Fruit fly (Drosophila melanogaster) whole organism, embryonic: Measurements from ENCODE around the gene Vha68-3.

Source experiments
- Atf-2 ChIP-seq: fragments of 200-800 bp; sonication (Bioruptor generic); optimal IDR thresholded peaks from 2 replicates; lab custom pipeline; 2016; ENCODE audit warnings: missing biosample characterization, missing genetic modification characterization
- Bgb ChIP-seq: fragments of 200-800 bp; sonication (Bioruptor generic); IDR thresholded peaks from 2 replicates; pipeline ENCODE4 v1.3.6; 2022; ENCODE audit warnings: missing biosample characterization, missing genetic modification characterization; ENCODE audit not compliant: partially characterized antibody
- Blimp-1 ChIP-seq: fragments of 200-800 bp; sonication (Bioruptor generic); optimal IDR thresholded peaks from 3 replicates; lab custom pipeline; 2018; ENCODE audit warnings: missing biosample characterization, missing genetic modification characterization, mild to moderate bottlenecking, moderate library complexity, missing genetic modification reagents
- CG11085 ChIP-seq: fragments of 200-800 bp; sonication (Bioruptor generic); IDR thresholded peaks from 2 replicates; pipeline ENCODE4 v1.3.6; 2022; ENCODE audit warnings: missing biosample characterization, missing genetic modification characterization
- CG11093 ChIP-seq: fragments of 200-800 bp; sonication (Bioruptor generic); IDR thresholded peaks from 3 replicates; pipeline ENCODE4 v1.3.6; 2022; ENCODE audit warnings: missing biosample characterization, missing genetic modification characterization
- CG11456 ChIP-seq: fragments of 200-800 bp; sonication (Bioruptor generic); IDR thresholded peaks from 3 replicates; pipeline ENCODE4 v1.3.6; 2022; ENCODE audit warnings: missing biosample characterization, missing genetic modification characterization
- CG12391 ChIP-seq: fragments of 200-800 bp; sonication (Bioruptor generic); optimal IDR thresholded peaks from 3 replicates; lab custom pipeline; 2018; ENCODE audit warnings: missing biosample characterization, mild to moderate bottlenecking, missing genetic modification characterization, moderate library complexity
- CG12744 ChIP-seq: fragments of 200-800 bp; sonication (Bioruptor generic); optimal IDR thresholded peaks from 2 replicates; lab custom pipeline; 2016; ENCODE audit warnings: missing biosample characterization, missing genetic modification characterization
- CG13894 ChIP-seq: fragments of 200-800 bp; sonication (Bioruptor generic); optimal IDR thresholded peaks from 3 replicates; lab custom pipeline; 2018; ENCODE audit warnings: missing biosample characterization, mild to moderate bottlenecking, missing genetic modification characterization, moderate library complexity
- CG15011 ChIP-seq: fragments of 200-800 bp; sonication (Bioruptor generic); optimal IDR thresholded peaks from 3 replicates; lab custom pipeline; 2018; ENCODE audit warnings: missing biosample characterization, mild to moderate bottlenecking, missing genetic modification characterization
- CG15073 ChIP-seq: fragments of 200-800 bp; sonication (Bioruptor generic); optimal IDR thresholded peaks from 2 replicates; lab custom pipeline; 2016; ENCODE audit warnings: missing biosample characterization, missing genetic modification characterization
- CG15514 ChIP-seq: fragments of 200-800 bp; sonication (Bioruptor generic); optimal IDR thresholded peaks from 3 replicates; lab custom pipeline; 2017; ENCODE audit warnings: missing biosample characterization, missing genetic modification characterization, mild to moderate bottlenecking, moderate library complexity, missing genetic modification reagents
- CG1602 ChIP-seq: fragments of 200-800 bp; sonication (Bioruptor generic); optimal IDR thresholded peaks from 3 replicates; lab custom pipeline; 2016; ENCODE audit warnings: missing biosample characterization, missing genetic modification characterization
- CG1603 ChIP-seq: fragments of 200-800 bp; sonication (Bioruptor generic); optimal IDR thresholded peaks from 2 replicates; lab custom pipeline; 2019; ENCODE audit warnings: missing biosample characterization, mild to moderate bottlenecking, missing genetic modification characterization, moderate library complexity
- CG2120 ChIP-seq: fragments of 200-800 bp; sonication (Bioruptor generic); optimal IDR thresholded peaks from 3 replicates; lab custom pipeline; 2016; ENCODE audit warnings: missing biosample characterization, missing genetic modification characterization
- CG3281 ChIP-seq: fragments of 200-800 bp; sonication (Bioruptor generic); optimal IDR thresholded peaks from 3 replicates; lab custom pipeline; 2017; ENCODE audit warnings: missing biosample characterization, mild to moderate bottlenecking, missing genetic modification characterization
- CG33213 ChIP-seq: fragments of 200-800 bp; sonication (Bioruptor generic); optimal IDR thresholded peaks from 3 replicates; lab custom pipeline; 2016; ENCODE audit warnings: missing biosample characterization, missing genetic modification characterization
- CG7963 ChIP-seq: fragments of 200-800 bp; sonication (Bioruptor generic); IDR thresholded peaks from 3 replicates; pipeline ENCODE4 v1.3.6; 2022; ENCODE audit warnings: missing biosample characterization, missing genetic modification characterization; ENCODE audit not compliant: partially characterized antibody
- CG8765 ChIP-seq: fragments of 200-800 bp; sonication (Bioruptor generic); IDR thresholded peaks from 2 replicates; pipeline ENCODE4 v1.3.6; 2022; ENCODE audit warnings: missing biosample characterization, missing genetic modification characterization
- CG9215 ChIP-seq: fragments of 200-800 bp; sonication (Bioruptor generic); IDR thresholded peaks from 2 replicates; pipeline ENCODE4 v1.3.6; 2022; ENCODE audit warnings: missing biosample characterization, missing genetic modification characterization
- CHES-1-like ChIP-seq: fragments of 200-800 bp; sonication (Bioruptor generic); optimal IDR thresholded peaks from 2 replicates; lab custom pipeline; 2016; ENCODE audit warnings: missing biosample characterization, missing genetic modification characterization
- CrebB ChIP-seq: fragments of 200-800 bp; sonication (Bioruptor generic); optimal IDR thresholded peaks from 3 replicates; lab custom pipeline; 2018; ENCODE audit warnings: missing biosample characterization, mild to moderate bottlenecking, missing genetic modification characterization
- Deaf1 ChIP-seq: fragments of 200-800 bp; optimal IDR thresholded peaks from 3 replicates; lab custom pipeline; 2019; ENCODE audit warnings: missing biosample characterization, mild to moderate bottlenecking, missing genetic modification characterization, moderate library complexity
- Dip2 ChIP-seq: fragments of 200-800 bp; sonication (Bioruptor generic); IDR thresholded peaks from 2 replicates; pipeline ENCODE4 v1.3.6; 2022; ENCODE audit warnings: missing biosample characterization, missing genetic modification characterization
- Ets97D ChIP-seq: fragments of 200-800 bp; sonication (Bioruptor generic); optimal IDR thresholded peaks from 3 replicates; lab custom pipeline; 2016; ENCODE audit warnings: missing biosample characterization, missing genetic modification characterization
- Fer1 ChIP-seq: fragments of 200-800 bp; sonication (Bioruptor generic); optimal IDR thresholded peaks from 2 replicates; lab custom pipeline; 2017; ENCODE audit warnings: missing biosample characterization, mild to moderate bottlenecking, missing genetic modification characterization
- GATAe ChIP-seq: fragments of 200-800 bp; sonication (Bioruptor generic); conservative IDR thresholded peaks from 2 replicates; pipeline ENCODE4 v1.3.6; 2022; ENCODE audit warnings: missing biosample characterization, missing genetic modification characterization
- Gug ChIP-seq: fragments of 200-800 bp; sonication (Bioruptor generic); IDR thresholded peaks from 4 replicates; pipeline ENCODE4 v1.3.6; 2022; ENCODE audit warnings: missing biosample characterization, missing genetic modification characterization
- HLH4C ChIP-seq: fragments of 200-800 bp; sonication (Bioruptor generic); IDR thresholded peaks from 3 replicates; pipeline ENCODE4 v1.3.6; 2022; ENCODE audit warnings: missing biosample characterization, missing genetic modification characterization; ENCODE audit not compliant: partially characterized antibody
- Hr51 ChIP-seq, 2 experiments: fragments of 200-800 bp; sonication (Bioruptor generic); optimal IDR thresholded peaks; 2 replicates in 1 of 2; 3 replicates in 1 of 2; lab custom pipeline; 2016 to 2018; ENCODE audit warnings: missing biosample characterization in 2 of 2, missing genetic modification characterization in 2 of 2, mild to moderate bottlenecking in 1 of 2, moderate library complexity in 1 of 2
- Lhr ChIP-seq: fragments of 200-800 bp; sonication (Bioruptor generic); optimal IDR thresholded peaks from 3 replicates; lab custom pipeline; 2017; ENCODE audit warnings: mild to moderate bottlenecking, missing biosample characterization, missing genetic modification reagents, missing genetic modification characterization
- Meics ChIP-seq: fragments of 200-800 bp; sonication (Bioruptor generic); optimal IDR thresholded peaks from 2 replicates; lab custom pipeline; 2017; ENCODE audit warnings: missing biosample characterization, mild to moderate bottlenecking, missing genetic modification characterization
- NC2β ChIP-seq: fragments of 200-800 bp; sonication (Bioruptor generic); optimal IDR thresholded peaks from 2 replicates; lab custom pipeline; 2016; ENCODE audit warnings: missing biosample characterization, missing genetic modification characterization
- Neu2 ChIP-seq: fragments of 200-800 bp; sonication (Bioruptor generic); optimal IDR thresholded peaks from 3 replicates; lab custom pipeline; 2016; ENCODE audit warnings: missing biosample characterization, missing genetic modification characterization, borderline replicate concordance
- Opbp ChIP-seq: fragments of 200-800 bp; sonication (Bioruptor generic); IDR thresholded peaks from 3 replicates; pipeline ENCODE4 v1.3.6; 2022; ENCODE audit warnings: missing biosample characterization, missing genetic modification characterization; ENCODE audit not compliant: partially characterized antibody
- Poxn ChIP-seq: fragments of 200-800 bp; sonication (Bioruptor generic); IDR thresholded peaks from 2 replicates; pipeline ENCODE4 v1.3.6; 2022; ENCODE audit warnings: missing biosample characterization, missing genetic modification characterization
- Six4 ChIP-seq: fragments of 200-800 bp; sonication (Bioruptor generic); optimal IDR thresholded peaks from 2 replicates; lab custom pipeline; 2016; ENCODE audit warnings: missing biosample characterization, missing genetic modification characterization
- Xrp1 ChIP-seq: fragments of 200-800 bp; sonication (Bioruptor generic); IDR thresholded peaks from 2 replicates; pipeline ENCODE4 v1.3.6; 2022; ENCODE audit warnings: missing biosample characterization, missing genetic modification characterization
- chn ChIP-seq: fragments of 200-800 bp; sonication (Bioruptor generic); optimal IDR thresholded peaks from 2 replicates; lab custom pipeline; 2016; ENCODE audit warnings: missing biosample characterization, missing genetic modification characterization
- fd96Cb ChIP-seq: fragments of 200-800 bp; sonication (Bioruptor generic); optimal IDR thresholded peaks from 2 replicates; lab custom pipeline; 2018; ENCODE audit warnings: missing biosample characterization, mild to moderate bottlenecking, missing genetic modification characterization, moderate library complexity
- grau ChIP-seq: fragments of 200-800 bp; optimal IDR thresholded peaks from 3 replicates; lab custom pipeline; 2019; ENCODE audit warnings: missing biosample characterization, mild to moderate bottlenecking, missing genetic modification characterization, moderate library complexity
- pho ChIP-seq: fragments of 200-800 bp; sonication (Bioruptor generic); optimal IDR thresholded peaks from 2 replicates; lab custom pipeline; 2016; ENCODE audit warnings: missing biosample characterization, missing genetic modification characterization
- pzg ChIP-seq: fragments of 200-800 bp; sonication (Bioruptor generic); optimal IDR thresholded peaks from 3 replicates; lab custom pipeline; 2018; ENCODE audit warnings: missing biosample characterization, mild to moderate bottlenecking, missing genetic modification characterization, moderate library complexity
- ro ChIP-seq: fragments of 200-800 bp; sonication (Bioruptor generic); IDR thresholded peaks from 2 replicates; pipeline ENCODE4 v1.3.6; 2022; ENCODE audit warnings: missing biosample characterization, missing genetic modification characterization
- row ChIP-seq: fragments of 200-800 bp; sonication (Bioruptor generic); IDR thresholded peaks from 3 replicates; pipeline ENCODE4 v1.3.6; 2022; ENCODE audit warnings: missing biosample characterization, missing genetic modification characterization
- scrt ChIP-seq: fragments of 200-800 bp; sonication (Bioruptor generic); optimal IDR thresholded peaks from 2 replicates; lab custom pipeline; 2018; ENCODE audit warnings: missing biosample characterization, mild to moderate bottlenecking, missing genetic modification characterization, moderate library complexity
- slp2 ChIP-seq: fragments of 200-800 bp; sonication (Bioruptor generic); optimal IDR thresholded peaks from 2 replicates; lab custom pipeline; 2016; ENCODE audit warnings: missing biosample characterization, missing genetic modification characterization
- stwl ChIP-seq: fragments of 200-800 bp; sonication (Bioruptor generic); optimal IDR thresholded peaks from 3 replicates; lab custom pipeline; 2018; ENCODE audit warnings: missing biosample characterization, mild to moderate bottlenecking, missing genetic modification characterization, moderate library complexity
- tgo ChIP-seq: fragments of 200-800 bp; sonication (Bioruptor generic); IDR thresholded peaks from 3 replicates; pipeline ENCODE4 v1.3.6; 2022; ENCODE audit warnings: missing biosample characterization, missing genetic modification characterization
- wor ChIP-seq: fragments of 200-800 bp; sonication (Bioruptor generic); IDR thresholded peaks from 2 replicates; pipeline ENCODE4 v1.3.6; 2022; ENCODE audit warnings: missing biosample characterization, missing genetic modification characterization
- yki ChIP-seq: fragments of >200 bp; optimal IDR thresholded peaks from 3 replicates; lab custom pipeline; 2018
- z ChIP-seq: fragments of 200-800 bp; sonication (Bioruptor generic); IDR thresholded peaks from 3 replicates; pipeline ENCODE4 v1.3.6; 2022; ENCODE audit warnings: missing biosample characterization, missing genetic modification characterization

Gene Vha68-3

dm6 chr2L:12982107-12982506, 3.5 kb downstream of the Vha68-3 start (continued):
- no peak for TF ChIP-seq slp2
- no peak for TF ChIP-seq NC2β
- no peak for TF ChIP-seq Ets97D (GFP tag; lab: Kevin White, UChicago)
- TF ChIP-seq tgo (GFP tag; lab: Robert Waterston, UW) = peak; percentile 18; the same call in 1 of the 3 replicates
- no peak for TF ChIP-seq CG1603 (tag; lab: Kevin White, UChicago)
- no peak for TF ChIP-seq z
- no peak for TF ChIP-seq CG15514 (GFP tag; lab: Kevin White, UChicago)
- TF ChIP-seq ro = no peak
- no peak for TF ChIP-seq Six4 (GFP tag; lab: Kevin White, UChicago)
- no peak for TF ChIP-seq Lhr (GFP tag; lab: Kevin White, UChicago)
- TF ChIP-seq pzg (GFP tag; lab: Kevin White, UChicago) = no peak
- TF ChIP-seq CG1602 (GFP tag; lab: Kevin White, UChicago) = no peak
- TF ChIP-seq CG11093 = peak; percentile 33; the same call in 1 of the 3 replicates
- TF ChIP-seq Deaf1 (tag; lab: Kevin White, UChicago) = no peak
- TF ChIP-seq Opbp (GFP tag; lab: Robert Waterston, UW) = no peak
- TF ChIP-seq CG15011 (GFP tag; lab: Kevin White, UChicago) = no peak
- TF ChIP-seq Atf-2 (GFP tag; lab: Kevin White, UChicago) = no peak
- TF ChIP-seq chn (GFP tag; lab: Kevin White, UChicago) = no peak
- TF ChIP-seq Dip2 (GFP tag; lab: Robert Waterston, UW) = no peak
- peak; percentile 23 for TF ChIP-seq grau (tag; lab: Kevin White, UChicago)
- TF ChIP-seq CG15073 (GFP tag; lab: Kevin White, UChicago) = no peak
- TF ChIP-seq Neu2 (GFP tag; lab: Kevin White, UChicago) = no peak
- no peak for TF ChIP-seq wor (GFP tag; lab: Robert Waterston, UW)
- no peak for TF ChIP-seq CG13894 (tag; lab: Kevin White, UChicago)
- TF ChIP-seq CG33213 (GFP tag; lab: Kevin White, UChicago) = no peak
- TF ChIP-seq Xrp1 (GFP tag; lab: Robert Waterston, UW) = peak; percentile 42; the same call in 1 of the 2 replicates
- TF ChIP-seq stwl = no peak
- TF ChIP-seq Meics (GFP tag; lab: Kevin White, UChicago) = no peak
- 0 out of 3 replicates have a peak, but pooled peaks have one; percentile 40 for TF ChIP-seq row (GFP tag; lab: Robert Waterston, UW)
- no peak for TF ChIP-seq yki (lab: Kevin White, UChicago)
- TF ChIP-seq CrebB = no peak
- TF ChIP-seq Gug (GFP tag; lab: Robert Waterston, UW) = no peak
- 0 out of 3 replicates have a peak, but pooled peaks have one; percentile 57 for TF ChIP-seq CG11456 (GFP tag; lab: Robert Waterston, UW)
- TF ChIP-seq pho (GFP tag; lab: Kevin White, UChicago) = no peak
- no peak for TF ChIP-seq CG7963 (GFP tag; lab: Robert Waterston, UW)
- TF ChIP-seq CG8765 (GFP tag; lab: Robert Waterston, UW) = no peak
- TF ChIP-seq CG12391 = peak; percentile 20
- TF ChIP-seq HLH4C (GFP tag; lab: Robert Waterston, UW) = no peak
- TF ChIP-seq CG2120 (GFP tag; lab: Kevin White, UChicago) = peak; percentile 17
- TF ChIP-seq Poxn (GFP tag; lab: Robert Waterston, UW) = no peak
- TF ChIP-seq scrt (GFP tag; lab: Kevin White, UChicago) = no peak
- no peak for TF ChIP-seq Bgb (GFP tag; lab: Robert Waterston, UW)
- no peak for TF ChIP-seq CG12744 (GFP tag; lab: Kevin White, UChicago)
- TF ChIP-seq Hr51 (GFP tag; optimal IDR thresholded peaks at IDR 0.05; lab: Kevin White, UChicago) = peak in 1 of 2 experiments; percentile 21
- no peak for TF ChIP-seq CHES-1-like (GFP tag; lab: Kevin White, UChicago)
- TF ChIP-seq CG11085 (GFP tag; lab: Robert Waterston, UW) = no peak
- TF ChIP-seq fd96Cb = no peak
- no peak for TF ChIP-seq CG3281 (GFP tag; lab: Kevin White, UChicago)
- peak; percentile 42 for TF ChIP-seq Blimp-1 (GFP tag; lab: Kevin White, UChicago)
- TF ChIP-seq GATAe (GFP tag; lab: Robert Waterston, UW) = no peak
- peak; percentile 7 for TF ChIP-seq Fer1
- no peak for TF ChIP-seq CG9215 (GFP tag; lab: Robert Waterston, UW)
